Fruit fly (Drosophila melanogaster): ENCODE results near the gene CG32240.
A peak's percentile ranks its signal among the peaks of the same experiment; 100 is the strongest.

Gene CG32240

dm6 chr3L:4409898-4410629 is 28.6 kb upstream of the CG32240 start:
- peak; percentile 20 for TF ChIP-seq Eip78C (GFP tag)
- TF ChIP-seq CG11762 (GFP tag; optimal IDR thresholded peaks at IDR 0.05; ENCODE audit: insufficient read depth), result no peak

- TF ChIP-seq Ets96B (tag; optimal IDR thresholded peaks at IDR 0.05), result no peak
- TF ChIP-seq Blimp-1 (GFP tag; optimal IDR thresholded peaks at IDR 0.05), result peak; percentile 45
- peak; percentile 90 for TF ChIP-seq vri (GFP tag; optimal IDR thresholded peaks at IDR 0.05)
- TF ChIP-seq salr (GFP tag; optimal IDR thresholded peaks at IDR 0.05), result peak; percentile 0 to 5
Measured at dm6 chr3L:4409134-4409897, 27.9 kb upstream of the CG32240 start.

- no peak for TF ChIP-seq dac (GFP tag; optimal IDR thresholded peaks at IDR 0.05)
- no peak for TF ChIP-seq salr (GFP tag; optimal IDR thresholded peaks at IDR 0.05)
- TF ChIP-seq CG15336 (GFP tag; IDR thresholded peaks at IDR 0.05), result 0 out of 2 replicates have a peak, but pooled peaks have one; percentile 14
- no peak for TF ChIP-seq cyc (GFP tag; optimal IDR thresholded peaks at IDR 0.05)
- no peak for TF ChIP-seq Lpt (GFP tag; optimal IDR thresholded peaks at IDR 0.05)
- TF ChIP-seq Ets21C (GFP tag; optimal IDR thresholded peaks at IDR 0.05), result no peak
- TF ChIP-seq Met (GFP tag; optimal IDR thresholded peaks at IDR 0.05), result no peak
- TF ChIP-seq CG31627 (GFP tag; optimal IDR thresholded peaks at IDR 0.05), result no peak
- TF ChIP-seq spab (GFP tag; optimal IDR thresholded peaks at IDR 0.05), result no peak
- no peak for TF ChIP-seq CG16779 (tag; optimal IDR thresholded peaks at IDR 0.05)
- TF ChIP-seq CG8119 (GFP tag; IDR thresholded peaks at IDR 0.05), result no peak
- peak; percentile 22 for TF ChIP-seq Blimp-1 (GFP tag; optimal IDR thresholded peaks at IDR 0.05)
- TF ChIP-seq Sox15 (GFP tag; optimal IDR thresholded peaks at IDR 0.05), result no peak
- no peak for TF ChIP-seq pdm3 (GFP tag; optimal IDR thresholded peaks at IDR 0.05)
- TF ChIP-seq Eip75B (GFP tag; optimal IDR thresholded peaks at IDR 0.05), result no peak
- TF ChIP-seq fd59A (GFP tag; optimal IDR thresholded peaks at IDR 0.05), result no peak
- no peak for TF ChIP-seq CG11762 (GFP tag; optimal IDR thresholded peaks at IDR 0.05; ENCODE audit: insufficient read depth)
- TF ChIP-seq CG6808 (GFP tag; optimal IDR thresholded peaks at IDR 0.05), result no peak
- no peak for TF ChIP-seq CG11294 (GFP tag; IDR thresholded peaks at IDR 0.05)
- TF ChIP-seq CG9139 (GFP tag; optimal IDR thresholded peaks at IDR 0.05), result no peak
- no peak for TF ChIP-seq Ets96B (tag; optimal IDR thresholded peaks at IDR 0.05)
- peak; percentile 34 for TF ChIP-seq achi (GFP tag; optimal IDR thresholded peaks at IDR 0.05)
- no peak for TF ChIP-seq CG4318 (GFP tag; optimal IDR thresholded peaks at IDR 0.05)
- no peak for TF ChIP-seq eg (GFP tag; IDR thresholded peaks at IDR 0.05)
- TF ChIP-seq OdsH (GFP tag; optimal IDR thresholded peaks at IDR 0.05), result no peak
- TF ChIP-seq CG7368 (GFP tag; optimal IDR thresholded peaks at IDR 0.05), result no peak
- peak; percentile 78 for TF ChIP-seq svp (GFP tag)
- no peak for TF ChIP-seq lz (GFP tag; optimal IDR thresholded peaks at IDR 0.05)
- no peak for TF ChIP-seq CG8319 (GFP tag; optimal IDR thresholded peaks at IDR 0.05)
- TF ChIP-seq CG6792 (GFP tag; optimal IDR thresholded peaks at IDR 0.05), result peak; percentile 10
- no peak for TF ChIP-seq Eip93F (GFP tag; optimal IDR thresholded peaks at IDR 0.05)
- no peak for TF ChIP-seq CG6276 (GFP tag; optimal IDR thresholded peaks at IDR 0.05)
- TF ChIP-seq CG32006 (GFP tag; optimal IDR thresholded peaks at IDR 0.05), result peak; percentile 8
- TF ChIP-seq Sox102F (GFP tag; optimal IDR thresholded peaks at IDR 0.05), result no peak
- TF ChIP-seq Hr39 (GFP tag; optimal IDR thresholded peaks at IDR 0.05), result peak; percentile 3
- TF ChIP-seq ss (GFP tag; optimal IDR thresholded peaks at IDR 0.05), result peak in 1 of 2 experiments; percentile 36
- TF ChIP-seq net (GFP tag; optimal IDR thresholded peaks at IDR 0.05), result no peak
- TF ChIP-seq vri (GFP tag; optimal IDR thresholded peaks at IDR 0.05), result no peak
- TF ChIP-seq CG11902 (GFP tag; optimal IDR thresholded peaks at IDR 0.05), result no peak
- peak; percentile 81 for TF ChIP-seq Eip78C (GFP tag)
- TF ChIP-seq acj6 (GFP tag; optimal IDR thresholded peaks at IDR 0.05), result no peak
- TF ChIP-seq CG1621 (tag; optimal IDR thresholded peaks at IDR 0.05), result no peak
- no peak for TF ChIP-seq Gug (GFP tag; IDR thresholded peaks at IDR 0.05)
Measured at dm6 chr3L:4408313-4409133, 27.1 kb upstream of the CG32240 start.
